Worm (Caenorhabditis elegans) whole organism, L4 larva: ENCODE measurements around the gene sra-33.
A peak's percentile ranks its signal among the peaks of the same experiment; 100 is the strongest.

Experiments used
- R02D3.7 ChIP-seq: fragments of 150-350 bp; sonication (generic microtip); optimal IDR thresholded peaks from 3 replicates; lab custom pipeline; 2014; ENCODE audit warnings: missing biosample characterization, missing genetic modification characterization
- T26A8.4 ChIP-seq: fragments of 200-800 bp; sonication (Bioruptor generic); IDR thresholded peaks from 2 replicates; pipeline ENCODE4 v1.3.6; 2022; ENCODE audit warnings: missing genetic modification characterization, missing compliant biosample characterization
- aha-1 ChIP-seq: fragments of 150-350 bp; peaks from one replicate; lab custom pipeline; 2014; ENCODE audit warnings: missing biosample characterization, missing genetic modification characterization
- aly-2 ChIP-seq: sonication (generic microtip); optimal IDR thresholded peaks from 2 replicates; lab custom pipeline; 2018; ENCODE audit warnings: missing biosample characterization, missing genetic modification characterization
- ama-1 ChIP-seq: fragments of 150-350 bp; optimal IDR thresholded peaks from 2 replicates; lab custom pipeline; 2014; ENCODE audit warnings: inconsistent platforms, mixed read lengths
- attf-4 ChIP-seq: sonication (generic microtip); optimal IDR thresholded peaks from 3 replicates; lab custom pipeline; 2017; ENCODE audit warnings: missing biosample characterization, missing genetic modification characterization
- ceh-20 ChIP-seq: fragments of 200-800 bp; sonication (Bioruptor generic); IDR thresholded peaks from 2 replicates; pipeline ENCODE4 v1.3.6; 2022; ENCODE audit warnings: missing genetic modification reagents, missing genetic modification characterization, missing compliant biosample characterization
- ceh-32 ChIP-seq: sonication (generic microtip); optimal IDR thresholded peaks from 2 replicates; lab custom pipeline; 2016; ENCODE audit warnings: mild to moderate bottlenecking, missing genetic modification characterization, missing compliant biosample characterization; ENCODE audit not compliant: poor library complexity
- ces-1 ChIP-seq: fragments of 150-350 bp; sonication (generic microtip); optimal IDR thresholded peaks from 4 replicates; lab custom pipeline; 2014; ENCODE audit warnings: missing biosample characterization, missing genetic modification reagents, missing genetic modification characterization
- cey-2 ChIP-seq: sonication (generic microtip); optimal IDR thresholded peaks from 3 replicates; lab custom pipeline; 2017; ENCODE audit warnings: missing genetic modification characterization, mild to moderate bottlenecking, missing compliant biosample characterization, antibody characterized with exemption, borderline replicate concordance; ENCODE audit not compliant: insufficient read depth
- daf-12 ChIP-seq: fragments of 150-350 bp; optimal IDR thresholded peaks from 2 replicates; lab custom pipeline; 2014; ENCODE audit warnings: missing biosample characterization, missing genetic modification reagents, missing genetic modification characterization
- dpl-1 ChIP-seq: fragments of 150-350 bp; optimal IDR thresholded peaks from 2 replicates; lab custom pipeline; 2014; ENCODE audit warnings: missing biosample characterization, missing genetic modification reagents, missing genetic modification characterization
- gei-8 ChIP-seq: fragments of 200-800 bp; sonication (Bioruptor generic); optimal IDR thresholded peaks from 2 replicates; lab custom pipeline; 2018; ENCODE audit warnings: mild to moderate bottlenecking, missing genetic modification characterization, missing compliant biosample characterization
- lin-13 ChIP-seq: fragments of 150-350 bp; optimal IDR thresholded peaks from 2 replicates; lab custom pipeline; 2014; ENCODE audit warnings: missing biosample characterization, missing genetic modification reagents, missing genetic modification characterization
- lin-15B ChIP-seq: fragments of 150-350 bp; sonication (generic microtip); optimal IDR thresholded peaks from 3 replicates; lab custom pipeline; 2014; ENCODE audit warnings: missing biosample characterization, missing genetic modification characterization
- lin-38 ChIP-seq: fragments of 200-800 bp; sonication (Bioruptor generic); IDR thresholded peaks from 2 replicates; pipeline ENCODE4 v1.3.6; 2022; ENCODE audit warnings: missing genetic modification reagents, missing genetic modification characterization, missing compliant biosample characterization
- lin-39 ChIP-seq: fragments of 150-350 bp; optimal IDR thresholded peaks from 2 replicates; lab custom pipeline; 2014; ENCODE audit warnings: missing biosample characterization, missing genetic modification reagents, missing genetic modification characterization
- lir-3 ChIP-seq: sonication (generic microtip); optimal IDR thresholded peaks from 2 replicates; lab custom pipeline; 2016; ENCODE audit warnings: mild to moderate bottlenecking, missing genetic modification characterization, missing compliant biosample characterization
- mdl-1 ChIP-seq, 2 experiments: fragments of 150-350 bp in 1 of 2; sonication (generic microtip) in 1 of 2; optimal IDR thresholded peaks; 2 replicates each; lab custom pipeline; 2014 to 2017; ENCODE audit warnings: missing biosample characterization in 2 of 2, missing genetic modification characterization in 2 of 2
- mxl-2 ChIP-seq: fragments of 200-800 bp; sonication (Bioruptor generic); conservative IDR thresholded peaks from 2 replicates; pipeline ENCODE4 v1.3.6; 2022; ENCODE audit warnings: missing genetic modification reagents, missing genetic modification characterization, missing compliant biosample characterization
- mxl-3 ChIP-seq: fragments of 200-800 bp; sonication (Bioruptor generic); optimal IDR thresholded peaks from 2 replicates; lab custom pipeline; 2018; ENCODE audit warnings: mild to moderate bottlenecking, missing genetic modification characterization, missing compliant biosample characterization
- nhr-10 ChIP-seq: fragments of 150-350 bp; optimal IDR thresholded peaks from 2 replicates; lab custom pipeline; 2014; ENCODE audit warnings: missing biosample characterization, missing genetic modification characterization
- nhr-111 ChIP-seq: fragments of 200-800 bp; sonication (Bioruptor generic); optimal IDR thresholded peaks from 2 replicates; lab custom pipeline; 2018; ENCODE audit warnings: mild to moderate bottlenecking, missing genetic modification characterization, missing compliant biosample characterization
- nhr-6 ChIP-seq: fragments of 150-350 bp; optimal IDR thresholded peaks from 2 replicates; lab custom pipeline; 2014; ENCODE audit warnings: missing biosample characterization, missing genetic modification characterization
- nhr-76 ChIP-seq: fragments of 150-350 bp; optimal IDR thresholded peaks from 2 replicates; lab custom pipeline; 2014; ENCODE audit warnings: missing biosample characterization, missing genetic modification characterization
- nhr-77 ChIP-seq: fragments of 150-350 bp; optimal IDR thresholded peaks from 2 replicates; lab custom pipeline; 2014; ENCODE audit warnings: missing biosample characterization, missing genetic modification characterization
- rbr-2 ChIP-seq: sonication (generic microtip); optimal IDR thresholded peaks from 2 replicates; lab custom pipeline; 2016; ENCODE audit warnings: missing genotype, missing genetic modification characterization, missing compliant biosample characterization
- set-16 ChIP-seq: fragments of 200-800 bp; sonication (Bioruptor generic); IDR thresholded peaks from 2 replicates; pipeline ENCODE4 v1.3.6; 2022; ENCODE audit warnings: missing genetic modification reagents, missing genetic modification characterization, missing compliant biosample characterization
- spr-1 ChIP-seq: sonication (generic microtip); optimal IDR thresholded peaks from 2 replicates; lab custom pipeline; 2016; ENCODE audit warnings: mild to moderate bottlenecking, missing genetic modification characterization, missing compliant biosample characterization
- unc-62 ChIP-seq, 3 experiments: fragments of 150-350 bp in 1 of 3; sonication (generic microtip); optimal IDR thresholded peaks in 2 of 3; peaks in 1 of 3; 1 replicate in 1 of 3; 2 replicates in 2 of 3; lab custom pipeline; 2014 to 2017; ENCODE audit warnings: missing biosample characterization in 3 of 3, missing genetic modification characterization in 3 of 3, missing genetic modification reagents in 3 of 3, missing genotype in 1 of 3
- vab-7 ChIP-seq: fragments of 200-800 bp; sonication (Bioruptor generic); IDR thresholded peaks from 2 replicates; pipeline ENCODE4 v1.3.6; 2022; ENCODE audit warnings: missing genetic modification reagents, missing genetic modification characterization, missing compliant biosample characterization
- zfp-3 ChIP-seq: fragments of 200-800 bp; sonication (Bioruptor generic); conservative IDR thresholded peaks from 2 replicates; pipeline ENCODE4 v1.3.6; 2022; ENCODE audit warnings: missing genetic modification reagents, missing genetic modification characterization, missing compliant biosample characterization
- zip-2 ChIP-seq: fragments of 150-350 bp; optimal IDR thresholded peaks from 2 replicates; lab custom pipeline; 2014; ENCODE audit warnings: missing biosample characterization, missing genetic modification characterization
- ztf-11 ChIP-seq: fragments of 150-350 bp; optimal IDR thresholded peaks from 2 replicates; lab custom pipeline; 2014; ENCODE audit warnings: missing biosample characterization, missing genetic modification characterization

The sra-33 gene

ce11 chrII:4581090-4581489, 44.0 kb upstream of the sra-33 start:
- TF ChIP-seq nhr-111 (GFP tag; lab: Kevin White, UChicago): no peak
- TF ChIP-seq aha-1 (tag; lab: Kevin White, UChicago): peak; percentile 68
- peak in 1 of 2 experiments; percentile 41 for TF ChIP-seq unc-62 (GFP tag; optimal IDR thresholded peaks at IDR 0.05 in 1 of 2; lab: Kevin White, UChicago)
- TF ChIP-seq unc-62 (tag; optimal IDR thresholded peaks at IDR 0.05; lab: Kevin White, UChicago): no peak

- TF ChIP-seq nhr-6 (tag; lab: Kevin White, UChicago) (no peak), vab-7 (GFP tag; lab: Robert Waterston, UW) (no peak), daf-12 (tag; lab: Kevin White, UChicago) (no peak), lin-39 (tag; lab: Kevin White, UChicago) (no peak), lin-38 (GFP tag; lab: Robert Waterston, UW) (no peak)
- TF ChIP-seq, all 104 proteins: peak for 0
These were observed 43.0 kb upstream of the sra-33 start for ce11 chrII:4579920-4580474.

- TF ChIP-seq rbr-2 (tag; lab: Kevin White, UChicago): no peak
- no peak for TF ChIP-seq nhr-77 (tag; lab: Kevin White, UChicago)
- TF ChIP-seq mxl-3 (GFP tag; lab: Kevin White, UChicago): no peak
These were observed 42.3 kb upstream of the sra-33 start for ce11 chrII:4579375-4579774.

- no peak for TF ChIP-seq set-16
- TF ChIP-seq nhr-6 (tag; lab: Kevin White, UChicago): no peak
- TF ChIP-seq lin-15B (tag; lab: Kevin White, UChicago): no peak
- TF ChIP-seq R02D3.7 (tag; lab: Kevin White, UChicago): no peak
- TF ChIP-seq T26A8.4 (GFP tag; lab: Robert Waterston, UW): no peak
These were observed 40.4 kb upstream of the sra-33 start for ce11 chrII:4577391-4577790.

ce11 chrII:4575579-4575978, 38.5 kb upstream of the sra-33 start:
- TF ChIP-seq set-16 (no peak), unc-62 (GFP tag; optimal IDR thresholded peaks at IDR 0.05 in 1 of 2; lab: Kevin White, UChicago) (peak in 1 of 2 experiments; percentile 82), unc-62 (tag; optimal IDR thresholded peaks at IDR 0.05; lab: Kevin White, UChicago) (no peak), ceh-20 (no peak), zfp-3 (GFP tag; lab: Robert Waterston, UW) (no peak)

- no peak for TF ChIP-seq nhr-76 (tag; lab: Kevin White, UChicago)
- TF ChIP-seq ces-1 (GFP tag; lab: Kevin White, UChicago): peak; percentile 88
- no peak for TF ChIP-seq spr-1
These were observed 37.6 kb upstream of the sra-33 start for ce11 chrII:4574658-4575057.

ce11 chrII:4573084-4573483, 36.0 kb upstream of the sra-33 start:
- TF ChIP-seq nhr-10 (tag; lab: Kevin White, UChicago): no peak
- TF ChIP-seq aha-1 (tag; lab: Kevin White, UChicago): peak; percentile 80
- TF ChIP-seq mxl-2 (GFP tag; lab: Robert Waterston, UW): 0 out of 2 replicates have a peak, but pooled peaks have one; percentile 4
- TF ChIP-seq lin-13 (GFP tag; lab: Kevin White, UChicago): no peak
- TF ChIP-seq ceh-32 (tag; lab: Kevin White, UChicago): no peak
- TF ChIP-seq ztf-11 (tag; lab: Kevin White, UChicago): no peak
- no peak for TF ChIP-seq zip-2 (tag; lab: Kevin White, UChicago)
- no peak for TF ChIP-seq gei-8 (GFP tag; lab: Kevin White, UChicago)
- TF ChIP-seq dpl-1 (GFP tag; lab: Kevin White, UChicago): no peak
- no peak for TF ChIP-seq aly-2
- no peak for TF ChIP-seq ama-1
- TF ChIP-seq lir-3 (tag; lab: Kevin White, UChicago): no peak
- no peak for TF ChIP-seq mdl-1 (tag; optimal IDR thresholded peaks at IDR 0.05; lab: Kevin White, UChicago)
- no peak for TF ChIP-seq cey-2 (tag; lab: Kevin White, UChicago)
- no peak for TF ChIP-seq nhr-6 (tag; lab: Kevin White, UChicago)
- no peak for TF ChIP-seq attf-4 (tag; lab: Kevin White, UChicago)
- TF ChIP-seq, all 104 proteins: peak for 2
